Worm (Caenorhabditis elegans): ENCODE measurements around the gene R05A10.6.

DNA sequence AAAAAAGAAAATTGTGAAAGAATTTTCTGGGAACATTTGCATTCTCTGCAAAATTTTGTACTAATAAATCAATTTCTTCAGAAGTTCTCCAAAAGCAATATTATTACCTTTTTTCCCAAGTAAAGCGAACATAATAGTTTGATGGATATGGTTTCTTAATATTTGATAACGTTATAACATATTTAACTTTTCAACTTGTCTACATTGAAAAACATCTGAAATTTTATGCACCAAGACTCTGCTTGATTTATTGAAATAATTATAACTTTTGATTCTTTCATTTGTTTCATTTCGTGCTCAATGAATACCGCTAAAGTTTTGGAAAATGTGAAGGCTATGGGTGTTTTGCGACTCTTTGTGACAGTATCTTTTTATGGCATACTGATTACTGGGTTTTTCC is 28.5 kb upstream of the R05A10.6 start, which contains the start of gene srz-31:
- TF ChIP-seq F13C5.2 (tag; optimal IDR thresholded peaks at IDR 0.05): no peak
- TF ChIP-seq ama-1 (optimal IDR thresholded peaks at IDR 0.05): no peak
- TF ChIP-seq tbx-37 (GFP tag; conservative IDR thresholded peaks at IDR 0.05): no peak
- no peak for TF ChIP-seq hmg-4 (GFP tag; optimal IDR thresholded peaks at IDR 0.05)
- TF ChIP-seq aly-1 (tag; optimal IDR thresholded peaks at IDR 0.05): no peak

All from whole organism, early embryonic.